Fruit fly (Drosophila melanogaster) whole organism, pupa: ENCODE results near the gene CG18281.

Experiments used
- CG12605 ChIP-seq: fragments of 200-800 bp; sonication (Bioruptor generic); IDR thresholded peaks from 2 replicates; pipeline ENCODE4 v1.3.6; 2022; ENCODE audit warnings: missing biosample characterization, missing genetic modification characterization
- CG13204 ChIP-seq: fragments of 200-800 bp; sonication (Bioruptor generic); optimal IDR thresholded peaks from 2 replicates; lab custom pipeline; 2018; ENCODE audit warnings: missing biosample characterization, mild to moderate bottlenecking, missing genetic modification characterization, moderate library complexity
- CG14655 ChIP-seq: fragments of 200-800 bp; sonication (Bioruptor generic); optimal IDR thresholded peaks from 3 replicates; lab custom pipeline; 2017; ENCODE audit warnings: mild to moderate bottlenecking, missing biosample characterization, missing genetic modification reagents, missing genetic modification characterization
- CG15710 ChIP-seq: fragments of 200-800 bp; sonication (Bioruptor generic); optimal IDR thresholded peaks from 2 replicates; lab custom pipeline; 2018; ENCODE audit warnings: missing biosample characterization, mild to moderate bottlenecking, missing genetic modification characterization, moderate library complexity
- CG32121 ChIP-seq: fragments of 200-800 bp; sonication (Bioruptor generic); IDR thresholded peaks from 2 replicates; pipeline ENCODE4 v1.3.6; 2022; ENCODE audit warnings: missing biosample characterization, missing genetic modification characterization
- CG8159 ChIP-seq: fragments of 200-800 bp; sonication (Bioruptor generic); optimal IDR thresholded peaks from 3 replicates; lab custom pipeline; 2018; ENCODE audit warnings: missing biosample characterization, mild to moderate bottlenecking, missing genetic modification characterization, moderate library complexity
- CG8301 ChIP-seq: fragments of 200-800 bp; sonication (Bioruptor generic); optimal IDR thresholded peaks from 2 replicates; lab custom pipeline; 2018; ENCODE audit warnings: missing biosample characterization, mild to moderate bottlenecking, missing genetic modification characterization
- CG9948 ChIP-seq: fragments of 200-800 bp; sonication (Bioruptor generic); optimal IDR thresholded peaks from 2 replicates; lab custom pipeline; 2018; ENCODE audit warnings: missing biosample characterization, mild to moderate bottlenecking, missing genetic modification characterization, moderate library complexity
- EcR ChIP-seq: fragments of 200-800 bp; sonication (Bioruptor generic); optimal IDR thresholded peaks from 3 replicates; lab custom pipeline; 2019; ENCODE audit warnings: missing biosample characterization, missing genetic modification characterization, mild to moderate bottlenecking, moderate library complexity, missing genetic modification reagents
- fd96Ca ChIP-seq: fragments of 200-800 bp; sonication (Bioruptor generic); IDR thresholded peaks from 3 replicates; pipeline ENCODE4 v1.3.6; 2022; ENCODE audit warnings: missing biosample characterization, missing genetic modification characterization

DNA sequence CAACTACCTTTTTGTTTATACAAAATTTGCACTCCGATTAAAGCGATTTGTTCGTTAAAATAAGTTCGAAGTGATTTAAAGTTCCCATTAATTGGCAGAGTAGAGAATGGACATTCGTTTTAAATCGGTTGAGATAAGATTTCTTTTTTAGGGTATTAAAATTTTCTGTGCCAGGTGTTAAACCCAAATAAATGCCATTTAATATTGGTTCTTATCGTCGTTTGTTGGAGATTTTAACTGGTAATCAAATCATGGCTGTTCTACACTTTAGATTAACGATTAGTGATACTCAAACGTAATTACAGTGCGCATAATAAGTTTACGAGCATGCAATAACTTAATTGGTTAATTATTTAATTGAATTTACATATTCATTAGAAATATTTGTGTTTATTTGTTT is 37.2 kb upstream of the CG18281 start:
- no peak for TF ChIP-seq CG32121 (GFP tag; lab: Robert Waterston, UW)
- no peak for TF ChIP-seq CG8301 (tag; lab: Kevin White, UChicago)
- no peak for TF ChIP-seq CG15710
- TF ChIP-seq CG9948 = no peak
- TF ChIP-seq CG14655 = no peak
- no peak for TF ChIP-seq fd96Ca (GFP tag; lab: Robert Waterston, UW)
- no peak for TF ChIP-seq CG12605
- no peak for TF ChIP-seq CG13204 (GFP tag; lab: Kevin White, UChicago)
- TF ChIP-seq CG8159 (tag; lab: Kevin White, UChicago) = no peak
- no peak for TF ChIP-seq EcR (GFP tag; lab: Kevin White, UChicago)
